Fruit fly (Drosophila melanogaster) whole organism, wandering third instar larva: ENCODE measurements around the gene Cpr23B.

Experiments
- Abd-B ChIP-seq: fragments of >200 bp; optimal IDR thresholded peaks from 2 replicates; lab custom pipeline; 2017; ENCODE audit warnings: missing biosample characterization, missing genetic modification characterization
- CG32264 ChIP-seq: fragments of 200-800 bp; sonication (Bioruptor generic); optimal IDR thresholded peaks from 2 replicates; lab custom pipeline; 2016; ENCODE audit warnings: missing biosample characterization, missing genetic modification characterization
- CG9705 ChIP-seq: fragments of 200-800 bp; sonication (Bioruptor generic); optimal IDR thresholded peaks from 2 replicates; lab custom pipeline; 2018; ENCODE audit warnings: missing biosample characterization, mild to moderate bottlenecking, missing genetic modification characterization
- CrebA ChIP-seq: fragments of 200-800 bp; sonication (Bioruptor generic); optimal IDR thresholded peaks from 2 replicates; lab custom pipeline; 2016; ENCODE audit warnings: missing biosample characterization, mild to moderate bottlenecking, missing genetic modification characterization, borderline replicate concordance
- Dfd ChIP-seq: fragments of >200 bp; optimal IDR thresholded peaks from 2 replicates; lab custom pipeline; 2017; ENCODE audit warnings: missing biosample characterization, missing genetic modification characterization
- Dif ChIP-seq: fragments of 200-275, 200-300 bp; sonication (Bioruptor generic); optimal IDR thresholded peaks from 2 replicates; lab custom pipeline; 2018; ENCODE audit warnings: missing biosample characterization, missing genetic modification characterization; ENCODE audit not compliant: partially characterized antibody
- GATAd ChIP-seq: sonication (Bioruptor generic); optimal IDR thresholded peaks from 2 replicates; lab custom pipeline; 2016; ENCODE audit warnings: missing biosample characterization, missing genetic modification characterization
- HLH106 ChIP-seq: fragments of 200-800 bp; optimal IDR thresholded peaks from 3 replicates; lab custom pipeline; 2019; ENCODE audit warnings: missing biosample characterization, mild to moderate bottlenecking, missing genetic modification characterization, moderate library complexity
- Hnf4 ChIP-seq: fragments of 200-800 bp; sonication (Bioruptor generic); optimal IDR thresholded peaks from 2 replicates; lab custom pipeline; 2016; ENCODE audit warnings: missing biosample characterization, mild to moderate bottlenecking, missing genetic modification characterization
- Hr78 ChIP-seq: fragments of >200 bp; optimal IDR thresholded peaks from 2 replicates; lab custom pipeline; 2017; ENCODE audit warnings: missing biosample characterization, missing genetic modification characterization
- Hr83 ChIP-seq: fragments of 200-300 bp; sonication (Bioruptor generic); optimal IDR thresholded peaks from 2 replicates; lab custom pipeline; 2016; ENCODE audit warnings: missing biosample characterization, mild to moderate bottlenecking, missing genetic modification characterization, moderate library complexity; ENCODE audit not compliant: poor library complexity, severe bottlenecking
- Jra ChIP-seq: sonication (Bioruptor generic); optimal IDR thresholded peaks from 2 replicates; lab custom pipeline; 2016; ENCODE audit warnings: missing biosample characterization, missing genetic modification characterization
- Myc ChIP-seq: fragments of >200 bp; optimal IDR thresholded peaks from 2 replicates; lab custom pipeline; 2017
- N ChIP-seq: fragments of >200 bp; optimal IDR thresholded peaks from 2 replicates; lab custom pipeline; 2018; ENCODE audit warnings: missing biosample characterization, missing external identifiers, missing genetic modification characterization
- OdsH ChIP-seq: fragments of 200-800 bp; sonication (Bioruptor generic); optimal IDR thresholded peaks from 2 replicates; lab custom pipeline; 2016; ENCODE audit warnings: missing biosample characterization, mild to moderate bottlenecking, missing genetic modification characterization
- Rel ChIP-seq, 2 experiments: fragments of 200-800 bp; sonication (Bioruptor generic) in 1 of 2; optimal IDR thresholded peaks; 2 replicates in 1 of 2; 3 replicates in 1 of 2; lab custom pipeline; 2016 to 2019; ENCODE audit warnings: mild to moderate bottlenecking in 2 of 2, missing biosample characterization in 2 of 2, missing genetic modification characterization in 2 of 2, moderate library complexity in 1 of 2
- Sp1 ChIP-seq: fragments of 200-800 bp; sonication (Bioruptor generic); optimal IDR thresholded peaks from 3 replicates; lab custom pipeline; 2019; ENCODE audit warnings: missing biosample characterization, mild to moderate bottlenecking, missing genetic modification characterization, moderate library complexity
- Vsx2 ChIP-seq: fragments of 200-300, 225-300 bp; sonication (Bioruptor generic); optimal IDR thresholded peaks from 2 replicates; lab custom pipeline; 2018; ENCODE audit warnings: missing biosample characterization, missing genetic modification characterization; ENCODE audit not compliant: partially characterized antibody
- br ChIP-seq: fragments of 200-800 bp; sonication (Bioruptor generic); optimal IDR thresholded peaks from 2 replicates; lab custom pipeline; 2016; ENCODE audit warnings: missing biosample characterization, missing genetic modification characterization
- brk ChIP-seq: fragments of 200-800 bp; sonication (Bioruptor generic); optimal IDR thresholded peaks from 2 replicates; lab custom pipeline; 2016; ENCODE audit warnings: missing biosample characterization, mild to moderate bottlenecking, missing genetic modification characterization
- dl ChIP-seq, 2 experiments: fragments of 175-275, 200-275 bp in 1 of 2; fragments of 200-275 bp in 1 of 2; sonication (Bioruptor generic); optimal IDR thresholded peaks; lab custom pipeline; 2018; ENCODE audit warnings: mild to moderate bottlenecking in 2 of 2, missing biosample characterization in 2 of 2, missing genetic modification characterization in 2 of 2, moderate library complexity in 2 of 2; ENCODE audit not compliant: partially characterized antibody in 2 of 2, insufficient read depth in 1 of 2
- dmrt93B ChIP-seq: fragments of 200-800 bp; sonication (Bioruptor generic); optimal IDR thresholded peaks from 2 replicates; lab custom pipeline; 2018; ENCODE audit warnings: missing biosample characterization, mild to moderate bottlenecking, missing genetic modification characterization
- dsf ChIP-seq: sonication (Bioruptor generic); optimal IDR thresholded peaks from 2 replicates; lab custom pipeline; 2016; ENCODE audit warnings: missing biosample characterization, missing genetic modification characterization, borderline replicate concordance
- ey ChIP-seq: fragments of 200-800 bp; sonication (Bioruptor generic); optimal IDR thresholded peaks from 2 replicates; lab custom pipeline; 2016; ENCODE audit warnings: missing biosample characterization, missing genetic modification characterization
- foxo ChIP-seq, 2 experiments: fragments of 200-800 bp; sonication (Bioruptor generic); optimal IDR thresholded peaks; 2 replicates in 1 of 2; 3 replicates in 1 of 2; lab custom pipeline; 2016 to 2017; ENCODE audit warnings: missing biosample characterization in 2 of 2, missing genetic modification characterization in 2 of 2
- fru ChIP-seq: fragments of 200-800 bp; sonication (Bioruptor generic); optimal IDR thresholded peaks from 3 replicates; lab custom pipeline; 2016; ENCODE audit warnings: missing biosample characterization, mild to moderate bottlenecking, missing genetic modification characterization
- h ChIP-seq: fragments of 200-800 bp; sonication (Bioruptor generic); optimal IDR thresholded peaks from 3 replicates; lab custom pipeline; 2016; ENCODE audit warnings: missing biosample characterization, mild to moderate bottlenecking, missing genetic modification characterization
- jim ChIP-seq: fragments of 175-275, 200-325 bp; sonication (Bioruptor generic); optimal IDR thresholded peaks from 2 replicates; lab custom pipeline; 2016; ENCODE audit warnings: missing biosample characterization, mild to moderate bottlenecking, missing genetic modification characterization
- lola ChIP-seq: fragments of >200 bp; optimal IDR thresholded peaks from 2 replicates; lab custom pipeline; 2017; ENCODE audit warnings: missing biosample characterization, missing genetic modification characterization
- pan ChIP-seq: fragments of >200 bp; optimal IDR thresholded peaks from 2 replicates; lab custom pipeline; 2017
- psq ChIP-seq: fragments of 200-800 bp; sonication (Bioruptor generic); optimal IDR thresholded peaks from 3 replicates; lab custom pipeline; 2017; ENCODE audit warnings: missing biosample characterization, mild to moderate bottlenecking, missing genetic modification characterization, moderate library complexity
- rgr ChIP-seq: fragments of 200-800 bp; sonication (Bioruptor generic); optimal IDR thresholded peaks from 3 replicates; lab custom pipeline; 2016; ENCODE audit warnings: missing biosample characterization, mild to moderate bottlenecking, missing genetic modification characterization
- sage ChIP-seq: fragments of 200-800 bp; sonication (Bioruptor generic); optimal IDR thresholded peaks from 2 replicates; lab custom pipeline; 2016; ENCODE audit warnings: missing biosample characterization, mild to moderate bottlenecking, missing genetic modification characterization
- sv ChIP-seq: fragments of 200-800 bp; sonication (Bioruptor generic); optimal IDR thresholded peaks from 3 replicates; lab custom pipeline; 2016; ENCODE audit warnings: missing biosample characterization, missing genetic modification characterization
- tai ChIP-seq: sonication (Bioruptor generic); optimal IDR thresholded peaks from 2 replicates; lab custom pipeline; 2016; ENCODE audit warnings: missing biosample characterization, missing genetic modification characterization
- usp ChIP-seq: fragments of >200 bp; optimal IDR thresholded peaks from 2 replicates; lab custom pipeline; 2017; ENCODE audit warnings: missing biosample characterization, missing genetic modification characterization
- woc ChIP-seq: sonication (Bioruptor generic); optimal IDR thresholded peaks from 2 replicates; lab custom pipeline; 2016; ENCODE audit warnings: missing biosample characterization, mild to moderate bottlenecking, missing genetic modification characterization

Gene Cpr23B

DNA sequence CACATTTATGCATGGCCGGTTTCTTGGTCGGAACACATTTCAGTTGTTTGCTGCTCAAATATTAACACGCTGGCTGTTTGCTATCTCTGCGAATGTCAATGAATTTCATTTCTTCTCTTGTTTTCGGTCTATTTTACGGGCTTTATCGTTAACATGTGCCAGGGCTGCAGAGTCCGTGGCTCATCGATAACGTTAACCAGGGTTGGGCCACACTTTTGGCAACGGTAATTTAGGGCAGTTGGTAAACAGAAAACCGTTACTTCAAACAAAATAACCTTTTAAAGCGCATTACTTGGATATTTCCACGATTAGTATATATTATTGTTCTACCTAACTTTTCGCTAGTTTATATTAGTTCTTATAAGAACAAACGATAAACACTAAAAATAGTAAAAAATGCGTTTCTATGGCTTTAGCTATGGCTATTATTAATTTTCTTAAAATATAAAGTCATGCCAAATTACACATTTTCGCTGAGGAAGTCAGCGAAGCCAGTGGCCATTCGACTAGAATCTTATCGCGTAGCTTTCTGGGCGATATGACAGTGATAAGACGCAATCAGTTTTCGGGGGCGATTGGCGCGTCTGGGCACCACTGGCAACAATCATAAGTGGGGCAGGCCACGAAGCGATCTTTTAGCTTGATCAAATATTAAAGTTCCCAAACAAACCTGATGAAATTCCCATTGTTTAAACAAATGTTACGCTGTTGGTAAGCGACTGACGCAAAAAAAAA, 44.9 kb downstream of the Cpr23B start:
- TF ChIP-seq CrebA = no peak
- peak; percentile 47 for TF ChIP-seq psq (GFP tag; lab: Kevin White, UChicago)
- peak; percentile 80 for TF ChIP-seq h (GFP tag; lab: Kevin White, UChicago)
- peak; percentile 57 for TF ChIP-seq Sp1 (GFP tag; lab: Kevin White, UChicago)
- no peak for TF ChIP-seq tai (GFP tag; lab: Kevin White, UChicago)
- no peak for TF ChIP-seq Dfd (GFP tag; lab: Kevin White, UChicago)
- TF ChIP-seq CG32264 (GFP tag; lab: Kevin White, UChicago) = no peak
- TF ChIP-seq sage = no peak
- no peak for TF ChIP-seq pan (lab: Kevin White, UChicago)
- TF ChIP-seq rgr (GFP tag; lab: Kevin White, UChicago) = peak; percentile 64
- TF ChIP-seq GATAd (GFP tag; lab: Kevin White, UChicago) = no peak
- peak; percentile 37 for TF ChIP-seq HLH106 (tag; lab: Kevin White, UChicago)
- TF ChIP-seq dmrt93B = no peak
- TF ChIP-seq Jra (GFP tag; lab: Kevin White, UChicago) = peak; percentile 44
- peak; percentile 65 for TF ChIP-seq OdsH (GFP tag; lab: Kevin White, UChicago)
- peak in 1 of 2 experiments; percentile 79 for TF ChIP-seq foxo (GFP tag; optimal IDR thresholded peaks at IDR 0.05; lab: Kevin White, UChicago)
- TF ChIP-seq Hr83 (GFP tag; lab: Kevin White, UChicago) = peak; percentile 87
- peak; percentile 54 for TF ChIP-seq ey
- no peak for TF ChIP-seq lola (GFP tag; lab: Kevin White, UChicago)
- TF ChIP-seq Abd-B (GFP tag; lab: Kevin White, UChicago) = no peak
- TF ChIP-seq CG9705 (GFP tag; lab: Kevin White, UChicago) = no peak
- no peak for TF ChIP-seq Hr78 (GFP tag; lab: Kevin White, UChicago)
- no peak for TF ChIP-seq dl (GFP tag; optimal IDR thresholded peaks at IDR 0.05; lab: Kevin White, UChicago; ENCODE audit: insufficient read depth in 1 of 2, partially characterized antibody in 2 of 2)
- TF ChIP-seq br (GFP tag; lab: Kevin White, UChicago) = peak; percentile 83
- TF ChIP-seq sv (GFP tag; lab: Kevin White, UChicago) = no peak
- TF ChIP-seq dsf (GFP tag; lab: Kevin White, UChicago) = no peak
- TF ChIP-seq fru = peak; percentile 70
- peak; percentile 52 for TF ChIP-seq Hnf4 (GFP tag; lab: Kevin White, UChicago)
- no peak for TF ChIP-seq Rel (GFP tag; optimal IDR thresholded peaks at IDR 0.05; lab: Kevin White, UChicago)
- no peak for TF ChIP-seq Rel (tag; optimal IDR thresholded peaks at IDR 0.05; lab: Kevin White, UChicago)
- TF ChIP-seq Myc (lab: Kevin White, UChicago) = no peak
- TF ChIP-seq jim (GFP tag; lab: Kevin White, UChicago) = peak; percentile 66

DNA sequence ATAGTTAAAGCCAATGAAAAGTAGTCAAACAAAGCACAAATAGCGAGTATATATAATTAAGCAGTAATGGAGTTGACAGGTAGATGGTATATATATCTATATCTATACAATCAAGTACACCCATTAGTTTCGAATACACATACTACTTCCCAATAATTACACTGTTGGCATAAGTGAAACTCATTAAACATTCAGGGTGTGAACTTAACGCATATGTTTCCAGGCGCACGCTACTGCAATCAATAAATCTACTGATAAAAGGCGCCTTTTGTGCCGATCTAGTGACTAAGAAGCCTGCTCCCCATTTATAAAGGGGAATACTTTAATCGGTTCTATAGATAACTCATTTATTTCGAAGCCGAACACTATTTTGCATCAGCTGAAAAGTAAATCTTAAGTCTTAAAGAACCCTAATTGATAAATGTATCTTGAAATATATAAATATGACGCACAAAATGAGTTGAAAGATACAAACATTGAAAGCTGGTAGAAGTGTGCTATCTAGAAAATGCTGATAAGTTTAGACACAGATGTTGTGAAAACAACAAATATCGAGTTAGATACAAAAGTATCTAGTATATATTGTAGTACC, 45.6 kb downstream of the Cpr23B start:
- TF ChIP-seq woc (GFP tag; lab: Kevin White, UChicago) (no peak), Dif (GFP tag; lab: Kevin White, UChicago) (no peak), Rel (GFP tag; optimal IDR thresholded peaks at IDR 0.05; lab: Kevin White, UChicago) (no peak), Rel (tag; optimal IDR thresholded peaks at IDR 0.05; lab: Kevin White, UChicago) (peak; percentile 23), Myc (lab: Kevin White, UChicago) (no peak)

DNA sequence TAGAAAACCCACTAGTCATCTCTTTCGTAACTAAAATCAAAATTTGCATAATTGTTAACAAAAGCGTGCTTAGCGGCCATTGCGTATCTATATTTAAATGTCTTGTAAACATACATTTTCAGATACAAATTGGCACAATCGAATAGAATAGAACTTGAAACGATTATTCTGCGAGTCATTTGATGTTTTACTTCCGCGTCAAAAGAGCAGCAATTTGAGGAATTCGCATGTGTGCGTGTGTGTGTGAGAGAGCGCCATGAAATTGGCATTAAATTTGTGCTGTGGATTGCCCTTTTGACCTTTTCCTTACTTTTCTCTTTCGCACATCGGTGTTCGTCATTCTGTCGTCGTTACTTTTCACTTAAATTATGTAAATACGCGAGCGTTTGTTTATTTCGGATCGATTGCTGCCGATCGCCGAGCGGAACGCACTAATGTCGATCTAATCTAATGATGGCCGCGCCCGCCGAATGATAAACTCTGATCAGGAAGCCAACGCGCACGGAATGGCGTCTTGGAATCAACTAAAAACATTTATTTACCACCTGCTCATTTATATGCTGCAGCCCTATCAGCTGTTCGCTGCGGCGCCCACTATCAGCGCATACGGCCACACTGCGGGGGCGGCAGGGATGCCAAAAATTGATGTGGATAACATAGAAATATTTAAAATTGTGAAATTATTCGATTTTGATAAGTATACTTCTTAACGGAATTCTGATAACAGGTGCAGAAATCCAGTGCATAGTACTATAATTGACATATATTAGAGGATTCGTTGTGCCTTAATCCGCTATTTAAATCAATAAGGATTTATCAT, 46.7 kb downstream of the Cpr23B start:
- no peak for TF ChIP-seq ey
- TF ChIP-seq pan (lab: Kevin White, UChicago) = no peak
- TF ChIP-seq usp = no peak
- no peak for TF ChIP-seq sage
- peak; percentile 8 for TF ChIP-seq CG9705 (GFP tag; lab: Kevin White, UChicago)
- TF ChIP-seq Abd-B (GFP tag; lab: Kevin White, UChicago) = no peak
- TF ChIP-seq dl (GFP tag; optimal IDR thresholded peaks at IDR 0.05; lab: Kevin White, UChicago; ENCODE audit: insufficient read depth in 1 of 2, partially characterized antibody in 2 of 2) = no peak
- TF ChIP-seq tai (GFP tag; lab: Kevin White, UChicago) = no peak
- no peak for TF ChIP-seq CG32264 (GFP tag; lab: Kevin White, UChicago)
- no peak for TF ChIP-seq N (GFP tag; lab: Kevin White, UChicago)
- TF ChIP-seq Hr78 (GFP tag; lab: Kevin White, UChicago) = no peak
- peak; percentile 16 for TF ChIP-seq Sp1 (GFP tag; lab: Kevin White, UChicago)
- TF ChIP-seq Jra (GFP tag; lab: Kevin White, UChicago) = no peak
- TF ChIP-seq brk (GFP tag; lab: Kevin White, UChicago) = no peak
- no peak for TF ChIP-seq foxo (GFP tag; optimal IDR thresholded peaks at IDR 0.05; lab: Kevin White, UChicago)
- TF ChIP-seq dmrt93B = no peak
- no peak for TF ChIP-seq Dif (GFP tag; lab: Kevin White, UChicago)
- TF ChIP-seq Rel (GFP tag; optimal IDR thresholded peaks at IDR 0.05; lab: Kevin White, UChicago) = no peak
- peak; percentile 71 for TF ChIP-seq Rel (tag; optimal IDR thresholded peaks at IDR 0.05; lab: Kevin White, UChicago)
- no peak for TF ChIP-seq GATAd (GFP tag; lab: Kevin White, UChicago)
- TF ChIP-seq h (GFP tag; lab: Kevin White, UChicago) = no peak
- TF ChIP-seq sv (GFP tag; lab: Kevin White, UChicago) = no peak
- TF ChIP-seq dsf (GFP tag; lab: Kevin White, UChicago) = no peak
- no peak for TF ChIP-seq Dfd (GFP tag; lab: Kevin White, UChicago)
- TF ChIP-seq woc (GFP tag; lab: Kevin White, UChicago) = peak; percentile 51
- no peak for TF ChIP-seq CrebA
- no peak for TF ChIP-seq psq (GFP tag; lab: Kevin White, UChicago)
- peak; percentile 3 for TF ChIP-seq br (GFP tag; lab: Kevin White, UChicago)
- no peak for TF ChIP-seq Hnf4 (GFP tag; lab: Kevin White, UChicago)
- TF ChIP-seq Vsx2 = no peak
